Fruit fly (Drosophila melanogaster) S2 (cell line): Measurements from ENCODE around the gene pyd.

Source experiments
- CG8478 ChIP-seq: fragments of >200 bp; optimal IDR thresholded peaks from 2 replicates; lab custom pipeline; 2018
- CTCF ChIP-seq, 2 experiments: fragments of >200 bp; optimal IDR thresholded peaks; 2 replicates each; lab custom pipeline; 2018

- TF ChIP-seq CG8478 (lab: Kevin White, UChicago) (no peak), CTCF (optimal IDR thresholded peaks at IDR 0.05; lab: Kevin White, UChicago) (no peak)
These were observed 69.0 kb downstream of the pyd start for dm6 chr3R:8862662-8863082.
